Worm (Caenorhabditis elegans) whole organism, L4 larva: Measurements from ENCODE around the gene arrd-9.

Experiments
- D1046.2 ChIP-seq: fragments of 200-800 bp; sonication (Bioruptor generic); IDR thresholded peaks from 2 replicates; pipeline ENCODE4 v1.3.6; 2022; ENCODE audit warnings: missing genetic modification characterization, missing compliant biosample characterization
- Y105C5A.15 ChIP-seq: fragments of 200-800 bp; sonication (Bioruptor generic); IDR thresholded peaks from 2 replicates; pipeline ENCODE4 v1.3.6; 2022; ENCODE audit warnings: missing genetic modification characterization, missing compliant biosample characterization
- ZK546.5 ChIP-seq, 2 experiments: sonication (generic microtip); optimal IDR thresholded peaks; 2 replicates each; lab custom pipeline; 2017; ENCODE audit warnings: missing biosample characterization in 2 of 2, missing genetic modification characterization in 2 of 2
- ceh-28 ChIP-seq: fragments of 150-350 bp; optimal IDR thresholded peaks from 2 replicates; lab custom pipeline; 2014; ENCODE audit warnings: missing biosample characterization, missing genetic modification reagents, missing genetic modification characterization
- ctbp-1 ChIP-seq: fragments of 200-800 bp; sonication (Bioruptor generic); IDR thresholded peaks from 2 replicates; pipeline ENCODE4 v1.3.6; 2022; ENCODE audit warnings: missing genetic modification reagents, missing genetic modification characterization, missing compliant biosample characterization
- dmd-6 ChIP-seq: fragments of 200-800 bp; sonication (Bioruptor generic); IDR thresholded peaks from 2 replicates; pipeline ENCODE4 v1.3.6; 2022; ENCODE audit warnings: missing genetic modification reagents, missing genetic modification characterization, missing compliant biosample characterization
- duxl-1 ChIP-seq: sonication (generic microtip); optimal IDR thresholded peaks from 2 replicates; lab custom pipeline; 2016; ENCODE audit warnings: mild to moderate bottlenecking, missing genetic modification characterization, moderate library complexity, missing compliant biosample characterization; ENCODE audit not compliant: poor library complexity
- egl-43 ChIP-seq: fragments of 200-800 bp; sonication (Bioruptor generic); IDR thresholded peaks from 2 replicates; pipeline ENCODE4 v1.3.6; 2022; ENCODE audit warnings: missing genetic modification reagents, missing genetic modification characterization, missing compliant biosample characterization
- hmg-1.1 ChIP-seq: fragments of 200-800 bp; sonication (Bioruptor generic); IDR thresholded peaks from 2 replicates; pipeline ENCODE4 v1.3.6; 2022; ENCODE audit warnings: missing genetic modification reagents, missing genetic modification characterization, missing compliant biosample characterization
- lin-38 ChIP-seq: fragments of 200-800 bp; sonication (Bioruptor generic); IDR thresholded peaks from 2 replicates; pipeline ENCODE4 v1.3.6; 2022; ENCODE audit warnings: missing genetic modification reagents, missing genetic modification characterization, missing compliant biosample characterization
- madf-9 ChIP-seq: fragments of 200-800 bp; sonication (Bioruptor generic); conservative IDR thresholded peaks from 2 replicates; pipeline ENCODE4 v1.3.6; 2022; ENCODE audit warnings: missing genetic modification reagents, missing genetic modification characterization, missing compliant biosample characterization
- nhr-10 ChIP-seq: fragments of 150-350 bp; optimal IDR thresholded peaks from 2 replicates; lab custom pipeline; 2014; ENCODE audit warnings: missing biosample characterization, missing genetic modification characterization
- nhr-28 ChIP-seq: fragments of 150-350 bp; optimal IDR thresholded peaks from 2 replicates; lab custom pipeline; 2014; ENCODE audit warnings: missing biosample characterization, missing genetic modification characterization
- snpc-1.2 ChIP-seq: fragments of 200-800 bp; sonication (Bioruptor generic); IDR thresholded peaks from 2 replicates; pipeline ENCODE4 v1.3.6; 2022; ENCODE audit warnings: missing genetic modification reagents, missing genetic modification characterization, missing compliant biosample characterization
- unc-39 ChIP-seq: sonication (generic microtip); optimal IDR thresholded peaks from 2 replicates; lab custom pipeline; 2017; ENCODE audit warnings: missing biosample characterization, missing genetic modification characterization
- unc-62 ChIP-seq, 3 experiments: fragments of 150-350 bp in 1 of 3; sonication (generic microtip); optimal IDR thresholded peaks in 2 of 3; peaks in 1 of 3; 1 replicate in 1 of 3; 2 replicates in 2 of 3; lab custom pipeline; 2014 to 2017; ENCODE audit warnings: missing biosample characterization in 3 of 3, missing genetic modification characterization in 3 of 3, missing genetic modification reagents in 3 of 3, missing genotype in 1 of 3
- vab-7 ChIP-seq: fragments of 200-800 bp; sonication (Bioruptor generic); IDR thresholded peaks from 2 replicates; pipeline ENCODE4 v1.3.6; 2022; ENCODE audit warnings: missing genetic modification reagents, missing genetic modification characterization, missing compliant biosample characterization

Gene arrd-9

ce11 chrII:12435202-12435872, 45.4 kb downstream of the arrd-9 start (continued):
- TF ChIP-seq dmd-6 (GFP tag; lab: Robert Waterston, UW) (no peak), nhr-10 (tag; lab: Kevin White, UChicago) (no peak), duxl-1 (tag; lab: Kevin White, UChicago) (no peak), hmg-1.1 (GFP tag; lab: Robert Waterston, UW) (no peak), D1046.2 (GFP tag; lab: Robert Waterston, UW) (no peak), snpc-1.2 (no peak), egl-43 (GFP tag; lab: Robert Waterston, UW) (peak; percentile 57; the same call in 1 of the 2 replicates), vab-7 (peak; percentile 42; the same call in 1 of the 2 replicates), ceh-28 (tag; lab: Kevin White, UChicago) (no peak), Y105C5A.15 (GFP tag; lab: Robert Waterston, UW) (no peak), unc-39 (tag; lab: Kevin White, UChicago) (no peak), madf-9 (GFP tag; lab: Robert Waterston, UW) (no peak)
- TF ChIP-seq, all 104 proteins: peak for 7

- peak in 1 of 2 experiments; percentile 70 for TF ChIP-seq unc-62 (GFP tag; optimal IDR thresholded peaks at IDR 0.05 in 1 of 2; lab: Kevin White, UChicago)
- no peak for TF ChIP-seq unc-62 (tag; optimal IDR thresholded peaks at IDR 0.05; lab: Kevin White, UChicago)
- TF ChIP-seq ctbp-1 (GFP tag; lab: Robert Waterston, UW), result no peak
Observed at ce11 chrII:12432356-12432755, 48.4 kb downstream of the arrd-9 start, which contains the start of gene dct-12. TSS of gene dct-12 (minus strand) at chrII:12432456.

ce11 chrII:12429743-12430142, 51.0 kb downstream of the arrd-9 start, which contains the start of gene Y57A10C.8:
TSS of gene Y57A10C.8 (minus strand) at chrII:12429843.
- TF ChIP-seq nhr-28 (tag; lab: Kevin White, UChicago) (no peak), ZK546.5 (tag; optimal IDR thresholded peaks at IDR 0.05; lab: Kevin White, UChicago) (no peak), lin-38 (GFP tag; lab: Robert Waterston, UW) (no peak), unc-62 (GFP tag; optimal IDR thresholded peaks at IDR 0.05 in 1 of 2; lab: Kevin White, UChicago) (peak in 1 of 2 experiments; percentile 8), unc-62 (tag; optimal IDR thresholded peaks at IDR 0.05; lab: Kevin White, UChicago) (no peak), ceh-28 (tag; lab: Kevin White, UChicago) (no peak)
- TF ChIP-seq, all 104 proteins: peak for 1
